Fruit fly (Drosophila melanogaster) whole organism, prepupa: ENCODE results near the gene Pdp1.

Experiments
- CG11762 ChIP-seq: fragments of 200-800 bp; sonication (Bioruptor generic); optimal IDR thresholded peaks from 3 replicates; lab custom pipeline; 2016; ENCODE audit warnings: missing biosample characterization, missing genetic modification characterization; ENCODE audit not compliant: insufficient read depth
- achi ChIP-seq: fragments of 200-800 bp; sonication (Bioruptor generic); optimal IDR thresholded peaks from 3 replicates; lab custom pipeline; 2016; ENCODE audit warnings: missing biosample characterization, missing genetic modification characterization
- eg ChIP-seq: fragments of 200-800 bp; sonication (Bioruptor generic); IDR thresholded peaks from 3 replicates; pipeline ENCODE4 v1.3.6; 2022; ENCODE audit warnings: missing biosample characterization, missing genetic modification characterization

Pdp1 gene

dm6 chr3L:7768252-7768651 is 98.9 kb downstream of the Pdp1 start, which contains the start of gene CG32371:
Gene CG32371, minus strand, starts transcription at chr3L:7768352.
- no peak for TF ChIP-seq eg
- no peak for TF ChIP-seq achi
- TF ChIP-seq CG11762 (GFP tag; lab: Kevin White, UChicago), result no peak
